Worm (Caenorhabditis elegans): Measurements from ENCODE around the gene B0334.4.

Gene B0334.4

ce11 chrII:11512921-11513320 lies 17.4 kb downstream of the B0334.4 start:
- TF ChIP-seq dpl-1 (GFP tag; optimal IDR thresholded peaks at IDR 0.05): no peak

DNA sequence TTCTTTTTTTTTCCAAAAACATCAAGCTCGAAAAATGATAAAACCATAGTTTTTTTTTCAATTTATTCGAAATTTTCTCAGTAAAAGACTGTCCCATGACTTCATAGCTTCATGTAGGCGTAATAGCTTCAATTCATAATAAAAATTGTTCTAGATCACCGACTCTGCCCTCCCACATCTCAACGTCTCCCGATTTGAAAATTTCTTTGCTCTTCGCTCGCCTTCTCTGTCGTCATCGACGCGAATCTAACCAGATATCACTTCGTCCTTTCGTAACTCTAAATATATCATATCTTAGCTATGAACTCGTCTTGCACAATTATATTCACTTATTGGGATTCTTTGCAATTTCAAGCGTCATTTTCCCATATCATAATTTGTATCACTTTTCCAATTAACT lies 19.3 kb downstream of the B0334.4 start, which contains the start of gene srh-44:
srh-44 (plus strand) TSS at position 301 of the 400 bp plus-strand sequence.
- TF ChIP-seq madf-3 (GFP tag; IDR thresholded peaks at IDR 0.05): no peak
- TF ChIP-seq attf-5 (GFP tag; optimal IDR thresholded peaks at IDR 0.05): no peak
- no peak for TF ChIP-seq nfya-2 (GFP tag; IDR thresholded peaks at IDR 0.05)
- TF ChIP-seq tbx-9 (tag; optimal IDR thresholded peaks at IDR 0.05; ENCODE audit: borderline replicate concordance): no peak
- TF ChIP-seq F37B4.10 (GFP tag; IDR thresholded peaks at IDR 0.05): no peak
- no peak for TF ChIP-seq hmg-20 (GFP tag; IDR thresholded peaks at IDR 0.05)
- TF ChIP-seq tlf-1 (GFP tag; optimal IDR thresholded peaks at IDR 0.05): no peak
- no peak for TF ChIP-seq ztf-3 (GFP tag; optimal IDR thresholded peaks at IDR 0.05)
- no peak for TF ChIP-seq bed-1 (GFP tag; IDR thresholded peaks at IDR 0.05)
- TF ChIP-seq aptf-2 (GFP tag; conservative IDR thresholded peaks at IDR 0.05): no peak
- no peak for TF ChIP-seq zim-3 (tag; optimal IDR thresholded peaks at IDR 0.05)
- no peak for TF ChIP-seq ztf-28 (GFP tag; IDR thresholded peaks at IDR 0.05)
- TF ChIP-seq attf-3 (GFP tag; conservative IDR thresholded peaks at IDR 0.05): no peak
- no peak for TF ChIP-seq madf-8 (GFP tag; conservative IDR thresholded peaks at IDR 0.05)
- no peak for TF ChIP-seq bed-2 (GFP tag; IDR thresholded peaks at IDR 0.05)
- no peak for TF ChIP-seq ceh-91 (GFP tag; IDR thresholded peaks at IDR 0.05)

DNA sequence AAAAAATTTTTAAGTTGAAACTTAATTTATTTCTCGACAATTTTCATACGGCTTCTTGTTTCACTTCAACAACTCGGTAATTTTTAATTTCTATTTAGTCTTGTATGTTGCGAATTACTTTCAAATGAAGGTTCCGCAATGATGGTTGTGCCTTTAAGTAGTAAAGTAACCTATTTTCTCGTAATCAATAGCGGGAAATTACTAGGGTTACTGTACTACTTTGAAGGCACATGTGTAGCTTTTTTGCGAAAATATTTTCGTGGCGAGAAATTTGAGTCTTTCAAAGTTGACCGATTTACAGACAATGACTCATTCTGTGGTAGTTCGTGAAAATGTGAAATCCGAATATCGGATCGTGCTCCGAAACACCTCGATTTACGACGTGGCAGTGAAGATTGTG lies 22.7 kb downstream of the B0334.4 start, which contains the start of gene B0334.10:
B0334.10 (plus strand) TSS at position 301 of the 400 bp plus-strand sequence.
- TF ChIP-seq aptf-3 (GFP tag; IDR thresholded peaks at IDR 0.05) (no peak), lin-35 (GFP tag; optimal IDR thresholded peaks at IDR 0.05) (no peak), Y53G8AR.9 (GFP tag; conservative IDR thresholded peaks at IDR 0.05) (no peak)

DNA sequence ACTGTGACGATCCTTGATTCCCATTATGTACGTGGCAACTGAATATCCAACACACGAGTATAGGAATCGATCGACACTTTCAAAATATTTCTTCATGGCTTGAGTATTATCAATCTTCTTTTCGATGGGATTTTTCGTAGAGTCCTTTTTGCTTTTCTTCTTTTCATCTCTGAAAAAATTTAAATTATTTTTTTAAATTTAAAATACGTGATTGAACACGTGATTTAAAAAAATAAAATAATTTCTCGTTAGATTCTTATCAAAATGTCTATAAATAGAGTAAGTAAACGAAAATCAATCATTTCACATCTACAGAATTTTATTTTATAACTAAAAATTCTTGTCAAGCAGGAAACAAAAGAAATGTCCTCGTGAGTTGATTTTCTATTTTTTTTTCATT lies 25.8 kb downstream of the B0334.4 start, which contains the start of gene Y62F5A.10:
Y62F5A.10 (plus strand) TSS at position 301 of the 400 bp plus-strand sequence.
- TF ChIP-seq hsf-1 (GFP tag; IDR thresholded peaks at IDR 0.05) (no peak), nhr-179 (tag; optimal IDR thresholded peaks at IDR 0.05) (no peak), Y53F4B.3 (GFP tag; IDR thresholded peaks at IDR 0.05) (no peak), zfh-2 (GFP tag; conservative IDR thresholded peaks at IDR 0.05) (no peak), ama-1 (optimal IDR thresholded peaks at IDR 0.05) (no peak), ama-1 (GFP tag; optimal IDR thresholded peaks at IDR 0.05) (no peak), egl-44 (GFP tag; IDR thresholded peaks at IDR 0.05) (no peak), pha-4 (tag; optimal IDR thresholded peaks at IDR 0.05) (no peak), F33H1.4 (GFP tag; IDR thresholded peaks at IDR 0.05) (no peak), bed-2 (GFP tag; IDR thresholded peaks at IDR 0.05) (no peak), ccch-3 (GFP tag; optimal IDR thresholded peaks at IDR 0.05) (no peak), lsl-1 (GFP tag; optimal IDR thresholded peaks at IDR 0.05) (no peak), ztf-6 (GFP tag; IDR thresholded peaks at IDR 0.05) (no peak), lin-26 (GFP tag; IDR thresholded peaks at IDR 0.05) (no peak), atf-7 (tag; optimal IDR thresholded peaks at IDR 0.05) (no peak), rec-8 (tag; optimal IDR thresholded peaks at IDR 0.05) (no peak), madf-3 (GFP tag; IDR thresholded peaks at IDR 0.05) (no peak), hrde-1 (tag; optimal IDR thresholded peaks at IDR 0.05; ENCODE audit: borderline replicate concordance) (no peak), tbx-9 (tag; optimal IDR thresholded peaks at IDR 0.05; ENCODE audit: borderline replicate concordance) (no peak)
